Fruit fly (Drosophila melanogaster) whole organism, embryonic: ENCODE measurements around the gene Ldaf1.

Source experiments
- Aef1 ChIP-seq: fragments of 200-800 bp; sonication (Bioruptor generic); IDR thresholded peaks from 3 replicates; pipeline ENCODE4 v1.3.6; 2022; ENCODE audit warnings: missing biosample characterization, missing genetic modification characterization
- Awh ChIP-seq: fragments of 200-800 bp; sonication (Bioruptor generic); IDR thresholded peaks from 2 replicates; pipeline ENCODE4, ENCODE4 v1.3.6; 2022; ENCODE audit warnings: missing biosample characterization, missing genetic modification characterization
- C15 ChIP-seq: fragments of 200-800 bp; sonication (Bioruptor generic); IDR thresholded peaks from 3 replicates; pipeline ENCODE4 v1.3.6; 2022; ENCODE audit warnings: missing biosample characterization, missing genetic modification characterization
- CG10366 ChIP-seq: fragments of 200-800 bp; sonication (Bioruptor generic); IDR thresholded peaks from 2 replicates; pipeline ENCODE4 v1.3.6; 2022; ENCODE audit warnings: missing biosample characterization, missing genetic modification characterization
- CG12299 ChIP-seq: fragments of 200-800 bp; sonication (Bioruptor generic); optimal IDR thresholded peaks from 2 replicates; lab custom pipeline; 2018; ENCODE audit warnings: missing biosample characterization, mild to moderate bottlenecking, missing genetic modification characterization
- CG12659 ChIP-seq: fragments of 200-800 bp; sonication (Bioruptor generic); optimal IDR thresholded peaks from 3 replicates; lab custom pipeline; 2017; ENCODE audit warnings: mild to moderate bottlenecking, missing biosample characterization, missing genetic modification reagents, missing genetic modification characterization
- CG14710 ChIP-seq: fragments of 200-800 bp; sonication (Bioruptor generic); optimal IDR thresholded peaks from 3 replicates; lab custom pipeline; 2019; ENCODE audit warnings: missing biosample characterization, mild to moderate bottlenecking, missing genetic modification characterization, moderate library complexity
- CG1603 ChIP-seq: fragments of 200-800 bp; sonication (Bioruptor generic); optimal IDR thresholded peaks from 2 replicates; lab custom pipeline; 2019; ENCODE audit warnings: missing biosample characterization, mild to moderate bottlenecking, missing genetic modification characterization, moderate library complexity
- CG16863 ChIP-seq: fragments of 200-800 bp; sonication (Bioruptor generic); optimal IDR thresholded peaks from 3 replicates; lab custom pipeline; 2016; ENCODE audit warnings: missing biosample characterization, missing genetic modification characterization
- CG2120 ChIP-seq: fragments of 200-800 bp; sonication (Bioruptor generic); optimal IDR thresholded peaks from 3 replicates; lab custom pipeline; 2016; ENCODE audit warnings: missing biosample characterization, missing genetic modification characterization
- CG30403 ChIP-seq: fragments of 200-800 bp; sonication (Bioruptor generic); optimal IDR thresholded peaks from 3 replicates; lab custom pipeline; 2016; ENCODE audit warnings: missing biosample characterization, missing genetic modification characterization
- CG3065 ChIP-seq: fragments of 200-800 bp; sonication (Bioruptor generic); optimal IDR thresholded peaks from 2 replicates; lab custom pipeline; 2016; ENCODE audit warnings: missing biosample characterization, missing genetic modification characterization
- CG32532 ChIP-seq: fragments of 200-800 bp; sonication (Bioruptor generic); IDR thresholded peaks from 2 replicates; pipeline ENCODE4 v1.3.6; 2022; ENCODE audit warnings: missing biosample characterization, missing genetic modification characterization
- CG33213 ChIP-seq: fragments of 200-800 bp; sonication (Bioruptor generic); optimal IDR thresholded peaks from 3 replicates; lab custom pipeline; 2016; ENCODE audit warnings: missing biosample characterization, missing genetic modification characterization
- CG4820 ChIP-seq: fragments of 200-800 bp; sonication (Bioruptor generic); optimal IDR thresholded peaks from 3 replicates; lab custom pipeline; 2016; ENCODE audit warnings: missing biosample characterization, missing genetic modification characterization
- CG7271 ChIP-seq: fragments of 200-800 bp; sonication (Bioruptor generic); optimal IDR thresholded peaks from 2 replicates; lab custom pipeline; 2018; ENCODE audit warnings: missing biosample characterization, mild to moderate bottlenecking, missing genetic modification characterization, moderate library complexity
- CG9215 ChIP-seq: fragments of 200-800 bp; sonication (Bioruptor generic); IDR thresholded peaks from 2 replicates; pipeline ENCODE4 v1.3.6; 2022; ENCODE audit warnings: missing biosample characterization, missing genetic modification characterization
- CG9932 ChIP-seq: fragments of 200-800 bp; sonication (Bioruptor generic); IDR thresholded peaks from 2 replicates; pipeline ENCODE4 v1.3.6; 2022; ENCODE audit warnings: missing biosample characterization, missing genetic modification characterization
- Deaf1 ChIP-seq: fragments of 200-800 bp; optimal IDR thresholded peaks from 3 replicates; lab custom pipeline; 2019; ENCODE audit warnings: missing biosample characterization, mild to moderate bottlenecking, missing genetic modification characterization, moderate library complexity
- Dref ChIP-seq: fragments of 200-800 bp; sonication (Bioruptor generic); IDR thresholded peaks from 2 replicates; pipeline ENCODE4 v1.3.6; 2022; ENCODE audit warnings: missing biosample characterization, missing genetic modification characterization
- E2f2 ChIP-seq: fragments of 200-800 bp; sonication (Bioruptor generic); IDR thresholded peaks from 2 replicates; pipeline ENCODE4 v1.3.6; 2022; ENCODE audit warnings: missing biosample characterization, missing genetic modification characterization
- Ets97D ChIP-seq: fragments of 200-800 bp; sonication (Bioruptor generic); optimal IDR thresholded peaks from 3 replicates; lab custom pipeline; 2016; ENCODE audit warnings: missing biosample characterization, missing genetic modification characterization
- Hmr ChIP-seq: fragments of 200-800 bp; sonication (Bioruptor generic); optimal IDR thresholded peaks from 3 replicates; lab custom pipeline; 2017; ENCODE audit warnings: mild to moderate bottlenecking, missing biosample characterization, missing genetic modification reagents, missing genetic modification characterization
- Hmx ChIP-seq: fragments of 200-800 bp; sonication (Bioruptor generic); optimal IDR thresholded peaks from 2 replicates; lab custom pipeline; 2016; ENCODE audit warnings: missing biosample characterization, missing genetic modification characterization
- Hsf ChIP-seq: fragments of 200-800 bp; sonication (Bioruptor generic); optimal IDR thresholded peaks from 3 replicates; lab custom pipeline; 2016; ENCODE audit warnings: missing biosample characterization, missing genetic modification characterization
- MESR4 ChIP-seq: fragments of 200-800 bp; sonication (Bioruptor generic); optimal IDR thresholded peaks from 2 replicates; lab custom pipeline; 2018; ENCODE audit warnings: missing biosample characterization, mild to moderate bottlenecking, missing genetic modification characterization, moderate library complexity
- PHDP ChIP-seq: fragments of 200-800 bp; sonication (Bioruptor generic); optimal IDR thresholded peaks from 3 replicates; lab custom pipeline; 2018; ENCODE audit warnings: missing biosample characterization, mild to moderate bottlenecking, missing genetic modification characterization, moderate library complexity
- Rx ChIP-seq: fragments of 200-800 bp; sonication (Bioruptor generic); IDR thresholded peaks from 2 replicates; pipeline ENCODE4 v1.3.6; 2022; ENCODE audit warnings: missing biosample characterization, missing genetic modification characterization
- Sin3A ChIP-seq: fragments of >200 bp; optimal IDR thresholded peaks from 2 replicates; lab custom pipeline; 2018
- chm ChIP-seq: fragments of 200-800 bp; sonication (Bioruptor generic); IDR thresholded peaks from 2 replicates; pipeline ENCODE4 v1.3.6; 2022; ENCODE audit warnings: missing biosample characterization, missing genetic modification characterization
- ci ChIP-seq: fragments of 200-800 bp; sonication (Bioruptor generic); IDR thresholded peaks from 3 replicates; pipeline ENCODE4 v1.3.6; 2022; ENCODE audit warnings: missing biosample characterization, missing genetic modification characterization
- crol ChIP-seq: fragments of 200-800 bp; sonication (Bioruptor generic); IDR thresholded peaks from 2 replicates; pipeline ENCODE4 v1.3.6; 2022; ENCODE audit warnings: missing biosample characterization, missing genetic modification characterization
- cwo ChIP-seq: fragments of 200-800 bp; sonication (Bioruptor generic); optimal IDR thresholded peaks from 3 replicates; lab custom pipeline; 2017; ENCODE audit warnings: missing biosample characterization, missing genetic modification characterization, mild to moderate bottlenecking, moderate library complexity, missing genetic modification reagents
- dm ChIP-seq: fragments of 200-800 bp; sonication (Bioruptor generic); optimal IDR thresholded peaks from 3 replicates; lab custom pipeline; 2016; ENCODE audit warnings: missing biosample characterization, missing genetic modification characterization
- ems ChIP-seq: fragments of 200-800 bp; sonication (Bioruptor generic); optimal IDR thresholded peaks from 3 replicates; lab custom pipeline; 2016; ENCODE audit warnings: missing biosample characterization, missing genetic modification characterization
- her ChIP-seq: fragments of 200-800 bp; sonication (Bioruptor generic); optimal IDR thresholded peaks from 2 replicates; lab custom pipeline; 2016; ENCODE audit warnings: missing biosample characterization, missing genetic modification characterization
- jigr1 ChIP-seq: fragments of 200-800 bp; sonication (Bioruptor generic); IDR thresholded peaks from 3 replicates; pipeline ENCODE4 v1.3.6; 2022; ENCODE audit warnings: missing biosample characterization, missing genetic modification characterization
- lab ChIP-seq: fragments of 200-800 bp; sonication (Bioruptor generic); optimal IDR thresholded peaks from 3 replicates; lab custom pipeline; 2017; ENCODE audit warnings: missing biosample characterization, missing genetic modification characterization, mild to moderate bottlenecking, moderate library complexity, missing genetic modification reagents
- lov ChIP-seq, 2 experiments: fragments of 200-800 bp in 1 of 2; fragments of >200 bp in 1 of 2; sonication (Bioruptor generic) in 1 of 2; IDR thresholded peaks in 1 of 2; optimal IDR thresholded peaks in 1 of 2; 2 replicates in 1 of 2; 3 replicates in 1 of 2; pipeline versions ENCODE4 v1.3.6 to Lab custom; 2017 to 2022; ENCODE audit warnings: missing biosample characterization in 1 of 2, missing genetic modification characterization in 1 of 2
- mirr ChIP-seq: fragments of 200-800 bp; sonication (Bioruptor generic); optimal IDR thresholded peaks from 3 replicates; lab custom pipeline; 2018; ENCODE audit warnings: missing biosample characterization, mild to moderate bottlenecking, missing genetic modification characterization
- nerfin-2 ChIP-seq: fragments of 200-800 bp; sonication (Bioruptor generic); IDR thresholded peaks from 2 replicates; pipeline ENCODE4 v1.3.6; 2022; ENCODE audit warnings: missing biosample characterization, missing genetic modification characterization; ENCODE audit not compliant: partially characterized antibody
- pho ChIP-seq: fragments of 200-800 bp; sonication (Bioruptor generic); optimal IDR thresholded peaks from 2 replicates; lab custom pipeline; 2016; ENCODE audit warnings: missing biosample characterization, missing genetic modification characterization
- pzg ChIP-seq: fragments of 200-800 bp; sonication (Bioruptor generic); optimal IDR thresholded peaks from 3 replicates; lab custom pipeline; 2018; ENCODE audit warnings: missing biosample characterization, mild to moderate bottlenecking, missing genetic modification characterization, moderate library complexity
- ranshi ChIP-seq: fragments of 200-800 bp; sonication (Bioruptor generic); IDR thresholded peaks from 2 replicates; pipeline ENCODE4 v1.3.6; 2022; ENCODE audit warnings: missing biosample characterization, missing genetic modification characterization
- sens ChIP-seq: fragments of 200-800 bp; sonication (Bioruptor generic); peaks from one replicate; lab custom pipeline; 2016; ENCODE audit warnings: missing biosample characterization, missing genetic modification characterization
- shn ChIP-seq: fragments of 200-800 bp; sonication (Bioruptor generic); optimal IDR thresholded peaks from 3 replicates; lab custom pipeline; 2016; ENCODE audit warnings: missing biosample characterization, missing genetic modification characterization
- so ChIP-seq: fragments of 200-800 bp; sonication (Bioruptor generic); IDR thresholded peaks from 3 replicates; pipeline ENCODE4 v1.3.6; 2022; ENCODE audit warnings: missing biosample characterization, missing genetic modification characterization
- stwl ChIP-seq: fragments of 200-800 bp; sonication (Bioruptor generic); optimal IDR thresholded peaks from 3 replicates; lab custom pipeline; 2018; ENCODE audit warnings: missing biosample characterization, mild to moderate bottlenecking, missing genetic modification characterization, moderate library complexity
- tup ChIP-seq: fragments of 200-800 bp; sonication (Bioruptor generic); optimal IDR thresholded peaks from 2 replicates; lab custom pipeline; 2016; ENCODE audit warnings: missing biosample characterization, mild to moderate bottlenecking, missing genetic modification characterization, moderate library complexity

Ldaf1 gene

DNA sequence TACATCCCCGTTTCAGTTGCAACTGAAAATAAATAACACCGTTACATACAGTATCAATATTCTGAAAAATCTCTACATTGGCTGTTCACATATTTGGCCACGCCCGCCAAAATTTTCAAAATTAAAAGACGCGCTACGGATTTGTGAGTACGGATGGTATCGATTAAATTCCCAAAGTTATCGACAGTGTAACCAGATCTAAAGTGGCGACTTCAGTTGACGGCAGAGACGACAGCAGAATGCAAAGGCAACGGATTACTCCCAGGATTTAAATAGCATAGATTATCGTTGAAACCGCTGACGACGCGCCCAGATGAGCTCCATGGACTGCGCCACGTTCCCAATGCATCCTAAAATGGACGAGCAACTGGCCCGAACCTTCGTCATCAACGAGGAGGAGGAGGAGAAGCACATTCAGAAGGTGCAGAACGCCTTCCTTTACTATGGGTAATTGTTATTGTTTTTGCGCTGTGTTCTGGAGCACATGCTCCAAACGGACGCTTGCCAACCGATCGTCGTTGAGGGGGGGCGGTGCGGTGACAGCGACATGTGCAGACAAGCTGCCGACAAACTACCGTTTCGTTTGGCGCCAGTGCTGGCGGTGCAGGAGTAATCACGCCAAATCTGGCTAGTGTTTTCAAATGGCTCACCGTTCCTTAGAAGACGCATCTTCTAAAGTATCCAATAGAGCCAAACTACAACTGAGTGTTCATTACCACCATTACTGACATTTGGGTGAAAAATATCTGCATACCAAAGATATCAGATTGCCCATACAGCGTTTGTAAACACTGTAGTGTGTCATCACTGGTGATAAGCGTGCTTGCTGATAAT is 26.0 kb upstream of the Ldaf1 start, which contains the start of gene CG11596:
Gene CG11596, plus strand, starts transcription at position 211 of the 834 bp plus-strand sequence.
- TF ChIP-seq Hsf (GFP tag; lab: Kevin White, UChicago) (peak; percentile 4), CG12299 (tag; lab: Kevin White, UChicago) (no peak), Deaf1 (peak; percentile 14), CG4820 (no peak), ranshi (GFP tag; lab: Robert Waterston, UW) (peak; percentile 11; the same call in 1 of the 2 replicates), so (GFP tag; lab: Robert Waterston, UW) (0 out of 3 replicates have a peak, but pooled peaks have one; percentile 47), Hmr (GFP tag; lab: Kevin White, UChicago) (peak; percentile 17), Ets97D (GFP tag; lab: Kevin White, UChicago) (peak; percentile 7), ci (GFP tag; lab: Robert Waterston, UW) (peak; percentile 6; the same call in 1 of the 3 replicates), Sin3A (lab: Kevin White, UChicago) (peak; percentile 50), PHDP (tag; lab: Kevin White, UChicago) (peak; percentile 1), Dref (peak; percentile 79), jigr1 (GFP tag; lab: Robert Waterston, UW) (no peak), CG14710 (tag; lab: Kevin White, UChicago) (no peak), MESR4 (peak; percentile 50), CG30403 (GFP tag; lab: Kevin White, UChicago) (peak; percentile 13), CG1603 (tag; lab: Kevin White, UChicago) (peak; percentile 43), CG12659 (peak; percentile 23), CG9932 (peak; percentile 58), CG3065 (GFP tag; lab: Kevin White, UChicago) (peak; percentile 3), pho (GFP tag; lab: Kevin White, UChicago) (peak; percentile 20), dm (peak; percentile 46), cwo (peak; percentile 61), Awh (GFP tag; lab: Robert Waterston, UW) (no peak), CG2120 (GFP tag; lab: Kevin White, UChicago) (peak; percentile 47), pzg (peak; percentile 65), E2f2 (GFP tag; lab: Robert Waterston, UW) (peak; percentile 91), Hmx (GFP tag; lab: Kevin White, UChicago) (no peak), stwl (peak; percentile 30), CG7271 (tag; lab: Kevin White, UChicago) (peak; percentile 1), lov (optimal IDR thresholded peaks at IDR 0.05; lab: Kevin White, UChicago) (no peak), lov (GFP tag; IDR thresholded peaks at IDR 0.05; lab: Robert Waterston, UW) (no peak), CG10366 (GFP tag; lab: Robert Waterston, UW) (peak; percentile 20; the same call in 1 of the 2 replicates), CG16863 (peak; percentile 93), tup (no peak), sens (GFP tag; lab: Kevin White, UChicago) (peak; percentile 56), C15 (GFP tag; lab: Robert Waterston, UW) (no peak), Rx (0 out of 2 replicates have a peak, but pooled peaks have one; percentile 11), nerfin-2 (GFP tag; lab: Robert Waterston, UW) (no peak), chm (GFP tag; lab: Robert Waterston, UW) (0 out of 2 replicates have a peak, but pooled peaks have one; percentile 24), CG9215 (peak; percentile 28; the same call in 1 of the 2 replicates), shn (GFP tag; lab: Kevin White, UChicago) (peak; percentile 33), her (peak; percentile 99), ems (GFP tag; lab: Kevin White, UChicago) (no peak), CG33213 (GFP tag; lab: Kevin White, UChicago) (no peak), mirr (GFP tag; lab: Kevin White, UChicago) (peak; percentile 28), Aef1 (GFP tag; lab: Robert Waterston, UW) (no peak), crol (GFP tag; lab: Robert Waterston, UW) (peak; percentile 73), CG32532 (GFP tag; lab: Robert Waterston, UW) (peak; percentile 19; the same call in 1 of the 2 replicates), lab (GFP tag; lab: Kevin White, UChicago) (peak; percentile 26)
